Worm (Caenorhabditis elegans): ENCODE measurements around the gene col-9.

The col-9 gene

DNA sequence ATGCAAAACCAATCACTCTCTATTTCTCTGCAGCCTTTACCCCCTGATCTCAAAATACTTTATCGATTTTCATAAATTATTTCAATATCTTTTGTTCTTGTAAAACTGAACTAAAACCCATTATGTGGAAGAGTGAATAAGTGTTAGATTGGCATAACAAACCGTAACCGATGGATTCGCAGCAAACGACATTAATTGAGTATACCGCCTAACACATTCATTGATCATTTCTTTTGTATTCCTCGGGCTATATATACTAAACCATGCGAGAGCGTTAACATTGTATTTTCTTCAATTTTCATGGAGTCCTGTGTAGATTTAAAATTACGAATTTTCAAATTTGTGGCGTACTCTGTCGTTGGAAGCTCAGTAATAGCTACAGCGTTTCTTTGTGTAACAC, at the start of gene col-9:
TSS of gene col-9 (plus strand) at position 301 of the 400 bp plus-strand sequence.
- TF ChIP-seq lin-35 (GFP tag; optimal IDR thresholded peaks at IDR 0.05) (no peak), egl-18 (GFP tag; IDR thresholded peaks at IDR 0.05) (no peak), madf-10 (tag; optimal IDR thresholded peaks at IDR 0.05) (no peak), K12H6.12 (tag; optimal IDR thresholded peaks at IDR 0.05) (no peak), tbx-9 (tag; optimal IDR thresholded peaks at IDR 0.05; ENCODE audit: borderline replicate concordance) (no peak), ztf-22 (GFP tag; optimal IDR thresholded peaks at IDR 0.05) (no peak), mcd-1 (GFP tag; IDR thresholded peaks at IDR 0.05) (no peak), T26A5.8 (tag; optimal IDR thresholded peaks at IDR 0.05) (no peak), zfh-2 (GFP tag; conservative IDR thresholded peaks at IDR 0.05) (no peak), hmg-20 (GFP tag; IDR thresholded peaks at IDR 0.05) (no peak), let-526 (GFP tag; IDR thresholded peaks at IDR 0.05) (no peak), ztf-25 (GFP tag; IDR thresholded peaks at IDR 0.05) (no peak)

- TF ChIP-seq lin-40 (tag; optimal IDR thresholded peaks at IDR 0.05) (peak; percentile 35), nhr-80 (tag; optimal IDR thresholded peaks at IDR 0.05) (peak; percentile 21), ama-1 (optimal IDR thresholded peaks at IDR 0.05) (peak; percentile 88), ama-1 (GFP tag; optimal IDR thresholded peaks at IDR 0.05) (no peak), ceh-91 (GFP tag; IDR thresholded peaks at IDR 0.05) (no peak), ZK185.1 (tag; optimal IDR thresholded peaks at IDR 0.05; ENCODE audit: poor library complexity, severe bottlenecking) (no peak), B0336.3 (GFP tag; IDR thresholded peaks at IDR 0.05) (no peak)
These were observed 48.5 kb upstream of the col-9 start for ce11 chrX:13541335-13541734.

ce11 chrX:13542236-13542635, 47.6 kb upstream of the col-9 start, which contains the start of gene cah-4:
cah-4 (plus strand) TSS chrX:13542574.
- TF ChIP-seq unc-130 (GFP tag; optimal IDR thresholded peaks at IDR 0.05) (no peak), ama-1 (optimal IDR thresholded peaks at IDR 0.05) (peak; percentile 75), ama-1 (GFP tag; optimal IDR thresholded peaks at IDR 0.05) (no peak)

DNA sequence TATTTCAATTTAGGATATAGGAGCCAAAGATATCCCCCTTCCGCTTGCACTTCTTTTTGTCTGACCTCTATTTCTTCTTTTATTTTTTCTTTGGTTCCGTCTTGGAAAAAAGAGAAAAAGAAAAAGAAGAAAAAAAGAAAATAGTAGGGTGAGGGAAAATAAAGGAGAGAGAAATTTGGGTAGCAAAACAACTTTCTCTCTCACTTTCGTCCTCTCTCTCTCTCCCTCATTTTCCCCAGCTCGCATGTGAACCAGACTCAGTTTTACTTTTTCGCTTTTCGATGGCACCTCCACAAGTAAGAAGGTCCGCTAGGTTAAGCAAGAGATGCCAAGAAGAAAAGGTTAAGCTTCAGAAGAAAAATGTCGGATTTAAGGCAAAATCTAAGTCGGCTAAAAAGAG, 47.1 kb upstream of the col-9 start:
- no peak for TF ChIP-seq C17E4.6 (GFP tag; IDR thresholded peaks at IDR 0.05)
- TF ChIP-seq mxl-1 (tag; optimal IDR thresholded peaks at IDR 0.05), result no peak
- no peak for TF ChIP-seq F55B11.4 (tag; optimal IDR thresholded peaks at IDR 0.05; ENCODE audit: borderline replicate concordance, insufficient read depth)
- TF ChIP-seq nfyb-1 (GFP tag; IDR thresholded peaks at IDR 0.05), result 0 out of 2 replicates have a peak, but pooled peaks have one; percentile 31
- TF ChIP-seq attf-5 (GFP tag; optimal IDR thresholded peaks at IDR 0.05), result no peak
- TF ChIP-seq T26A5.8 (tag; optimal IDR thresholded peaks at IDR 0.05), result no peak
- peak; percentile 88 for TF ChIP-seq ama-1 (optimal IDR thresholded peaks at IDR 0.05)
- TF ChIP-seq ama-1 (GFP tag; optimal IDR thresholded peaks at IDR 0.05), result no peak
- no peak for TF ChIP-seq ekl-4 (GFP tag; IDR thresholded peaks at IDR 0.05)
- no peak for TF ChIP-seq madf-3 (GFP tag; IDR thresholded peaks at IDR 0.05)
- 0 out of 2 replicates have a peak, but pooled peaks have one; percentile 13 for TF ChIP-seq hmg-1.2 (GFP tag; IDR thresholded peaks at IDR 0.05)
- no peak for TF ChIP-seq nhr-80 (tag; optimal IDR thresholded peaks at IDR 0.05)

DNA sequence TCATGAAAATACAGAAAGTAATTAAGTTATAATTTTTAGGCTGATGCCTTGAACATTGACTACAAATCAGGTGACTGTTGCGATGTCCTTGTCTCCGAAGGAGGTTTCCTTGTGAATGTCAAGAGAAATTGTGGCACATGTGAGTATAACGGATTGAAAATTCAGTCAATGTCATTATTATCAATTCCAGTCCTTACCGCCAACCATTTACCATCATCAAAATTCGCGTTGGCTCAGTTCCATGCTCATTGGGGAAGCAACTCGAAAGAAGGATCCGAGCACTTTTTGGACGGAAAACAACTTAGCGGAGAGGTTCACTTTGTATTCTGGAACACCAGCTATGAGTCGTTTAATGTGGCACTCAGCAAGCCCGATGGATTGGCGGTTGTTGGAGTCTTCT, 46.5 kb upstream of the col-9 start:
- TF ChIP-seq aptf-3 (GFP tag; IDR thresholded peaks at IDR 0.05) (no peak), ztf-28 (GFP tag; IDR thresholded peaks at IDR 0.05) (no peak), ama-1 (optimal IDR thresholded peaks at IDR 0.05) (peak; percentile 83), ama-1 (GFP tag; optimal IDR thresholded peaks at IDR 0.05) (no peak), fkh-3 (tag; optimal IDR thresholded peaks at IDR 0.05) (peak; percentile 4), chd-7 (tag; optimal IDR thresholded peaks at IDR 0.05) (no peak), dpl-1 (GFP tag; optimal IDR thresholded peaks at IDR 0.05) (no peak), lin-40 (tag; optimal IDR thresholded peaks at IDR 0.05) (no peak)

All from whole organism, young adult.